Fruit fly (Drosophila melanogaster) whole organism, embryonic: ENCODE measurements around the gene Syx16.

ENCODE experiments used
- Adf1 ChIP-seq: fragments of 200-800 bp; sonication (Bioruptor generic); IDR thresholded peaks from 2 replicates; pipeline ENCODE4 v1.3.6; 2022; ENCODE audit warnings: missing biosample characterization, missing genetic modification characterization
- CG10274 ChIP-seq: fragments of 200-800 bp; sonication (Bioruptor generic); optimal IDR thresholded peaks from 3 replicates; lab custom pipeline; 2017; ENCODE audit warnings: missing biosample characterization, mild to moderate bottlenecking, missing genetic modification characterization
- CG11696 ChIP-seq: fragments of 200-800 bp; sonication (Bioruptor generic); IDR thresholded peaks from 2 replicates; pipeline ENCODE4 v1.3.6; 2022; ENCODE audit warnings: missing biosample characterization, missing genetic modification characterization
- CG12071 ChIP-seq: fragments of 200-800 bp; sonication (Bioruptor generic); optimal IDR thresholded peaks from 3 replicates; lab custom pipeline; 2018; ENCODE audit warnings: missing biosample characterization, mild to moderate bottlenecking, missing genetic modification characterization
- CG1233 ChIP-seq: fragments of 200-800 bp; sonication (Bioruptor generic); optimal IDR thresholded peaks from 4 replicates; lab custom pipeline; 2018; ENCODE audit warnings: missing biosample characterization, mild to moderate bottlenecking, missing genetic modification characterization
- CG15479 ChIP-seq: fragments of 200-800 bp; sonication (Bioruptor generic); optimal IDR thresholded peaks from 3 replicates; lab custom pipeline; 2019; ENCODE audit warnings: missing biosample characterization, mild to moderate bottlenecking, missing genetic modification characterization, moderate library complexity
- CG15601 ChIP-seq: fragments of 200-800 bp; sonication (Bioruptor generic); optimal IDR thresholded peaks from 3 replicates; lab custom pipeline; 2019; ENCODE audit warnings: missing biosample characterization, mild to moderate bottlenecking, missing genetic modification characterization, moderate library complexity
- CG17361 ChIP-seq: fragments of 200-800 bp; sonication (Bioruptor generic); IDR thresholded peaks from 3 replicates; pipeline ENCODE4 v1.3.6; 2022; ENCODE audit warnings: missing biosample characterization, missing genetic modification characterization
- CG2120 ChIP-seq: fragments of 200-800 bp; sonication (Bioruptor generic); optimal IDR thresholded peaks from 3 replicates; lab custom pipeline; 2016; ENCODE audit warnings: missing biosample characterization, missing genetic modification characterization
- CG30403 ChIP-seq: fragments of 200-800 bp; sonication (Bioruptor generic); optimal IDR thresholded peaks from 3 replicates; lab custom pipeline; 2016; ENCODE audit warnings: missing biosample characterization, missing genetic modification characterization
- CG3065 ChIP-seq: fragments of 200-800 bp; sonication (Bioruptor generic); optimal IDR thresholded peaks from 2 replicates; lab custom pipeline; 2016; ENCODE audit warnings: missing biosample characterization, missing genetic modification characterization
- CG31441 ChIP-seq: fragments of 200-800 bp; sonication (Bioruptor generic); IDR thresholded peaks from 2 replicates; pipeline ENCODE4 v1.3.6; 2022; ENCODE audit warnings: missing biosample characterization, missing genetic modification characterization
- CG3847 ChIP-seq: fragments of 200-800 bp; sonication (Bioruptor generic); IDR thresholded peaks from 2 replicates; pipeline ENCODE4 v1.3.6; 2022; ENCODE audit warnings: missing biosample characterization, missing genetic modification characterization
- CG4328 ChIP-seq: fragments of 200-800 bp; sonication (Bioruptor generic); optimal IDR thresholded peaks from 3 replicates; lab custom pipeline; 2017; ENCODE audit warnings: missing biosample characterization, missing genetic modification reagents, missing genetic modification characterization
- CG43689 ChIP-seq: fragments of 200-800 bp; sonication (Bioruptor generic); IDR thresholded peaks from 2 replicates; pipeline ENCODE4 v1.3.6; 2022; ENCODE audit warnings: missing biosample characterization, missing genetic modification characterization
- CG4617 ChIP-seq: fragments of 200-800 bp; sonication (Bioruptor generic); optimal IDR thresholded peaks from 3 replicates; lab custom pipeline; 2016; ENCODE audit warnings: missing biosample characterization, missing genetic modification characterization, borderline replicate concordance
- CG6272 ChIP-seq: fragments of 200-800 bp; sonication (Bioruptor generic); IDR thresholded peaks from 2 replicates; pipeline ENCODE4 v1.3.6; 2022; ENCODE audit warnings: missing biosample characterization, missing genetic modification characterization
- CG7357 ChIP-seq: fragments of 200-800 bp; sonication (Bioruptor generic); IDR thresholded peaks from 3 replicates; pipeline ENCODE4 v1.3.6; 2022; ENCODE audit warnings: missing biosample characterization, missing genetic modification characterization
- CG7745 ChIP-seq: fragments of 200-800 bp; sonication (Bioruptor generic); optimal IDR thresholded peaks from 2 replicates; lab custom pipeline; 2018; ENCODE audit warnings: missing biosample characterization, mild to moderate bottlenecking, missing genetic modification characterization, moderate library complexity
- CG7786 ChIP-seq: fragments of 200-800 bp; sonication (Bioruptor generic); optimal IDR thresholded peaks from 2 replicates; lab custom pipeline; 2016; ENCODE audit warnings: missing biosample characterization, missing genetic modification characterization
- CG8388 ChIP-seq: fragments of 200-800 bp; sonication (Bioruptor generic); optimal IDR thresholded peaks from 2 replicates; lab custom pipeline; 2019; ENCODE audit warnings: missing biosample characterization, mild to moderate bottlenecking, missing genetic modification characterization, moderate library complexity
- D19B ChIP-seq: fragments of 200-800 bp; sonication (Bioruptor generic); optimal IDR thresholded peaks from 2 replicates; lab custom pipeline; 2017; ENCODE audit warnings: missing biosample characterization, mild to moderate bottlenecking, missing genetic modification characterization
- Dip3 ChIP-seq: fragments of 200-800 bp; sonication (Bioruptor generic); optimal IDR thresholded peaks from 3 replicates; lab custom pipeline; 2016; ENCODE audit warnings: missing biosample characterization, missing genetic modification characterization
- Elba2 ChIP-seq: fragments of 200-800 bp; sonication (Bioruptor generic); optimal IDR thresholded peaks from 3 replicates; lab custom pipeline; 2016; ENCODE audit warnings: missing biosample characterization, missing genetic modification characterization
- Fer2 ChIP-seq: fragments of 200-800 bp; sonication (Bioruptor generic); optimal IDR thresholded peaks from 2 replicates; lab custom pipeline; 2018; ENCODE audit warnings: missing biosample characterization, mild to moderate bottlenecking, missing genetic modification characterization, moderate library complexity
- Gsc ChIP-seq: fragments of 200-800 bp; sonication (Bioruptor generic); IDR thresholded peaks from 2 replicates; pipeline ENCODE4 v1.3.6; 2022; ENCODE audit warnings: missing biosample characterization, missing genetic modification characterization
- Gug ChIP-seq: fragments of 200-800 bp; sonication (Bioruptor generic); IDR thresholded peaks from 4 replicates; pipeline ENCODE4 v1.3.6; 2022; ENCODE audit warnings: missing biosample characterization, missing genetic modification characterization
- Hr39 ChIP-seq: fragments of >200 bp; optimal IDR thresholded peaks from 2 replicates; lab custom pipeline; 2017
- MBD-R2 ChIP-seq: fragments of 200-800 bp; sonication (Bioruptor generic); IDR thresholded peaks from 2 replicates; pipeline ENCODE4 v1.3.6; 2022; ENCODE audit warnings: missing biosample characterization, missing genetic modification characterization
- Mrtf ChIP-seq: fragments of 200-800 bp; sonication (Bioruptor generic); IDR thresholded peaks from 3 replicates; pipeline ENCODE4 v1.3.6; 2022; ENCODE audit warnings: missing biosample characterization, missing genetic modification characterization
- NC2α ChIP-seq: fragments of 200-800 bp; sonication (Bioruptor generic); optimal IDR thresholded peaks from 2 replicates; lab custom pipeline; 2016; ENCODE audit warnings: missing biosample characterization, missing genetic modification characterization
- Trl ChIP-seq, 3 experiments: fragments of >200 bp in 2 of 3; fragments of 200-800 bp in 1 of 3; sonication (Bioruptor generic) in 1 of 3; optimal IDR thresholded peaks; 2 replicates in 1 of 3; 3 replicates in 2 of 3; lab custom pipeline; 2016 to 2017; ENCODE audit warnings: missing biosample characterization in 1 of 3, missing genetic modification characterization in 1 of 3
- Xbp1 ChIP-seq: fragments of 200-800 bp; sonication (Bioruptor generic); optimal IDR thresholded peaks from 3 replicates; lab custom pipeline; 2016; ENCODE audit warnings: missing biosample characterization, mild to moderate bottlenecking, missing genetic modification characterization
- al ChIP-seq: fragments of 200-800 bp; sonication (Bioruptor generic); IDR thresholded peaks from 2 replicates; pipeline ENCODE4 v1.3.6; 2022; ENCODE audit warnings: missing biosample characterization, missing genetic modification characterization
- ash1 ChIP-seq: fragments of 200-800 bp; sonication (Bioruptor generic); optimal IDR thresholded peaks from 2 replicates; lab custom pipeline; 2018; ENCODE audit warnings: missing biosample characterization, mild to moderate bottlenecking, missing genetic modification characterization
- bab2 ChIP-seq: fragments of 200-800 bp; sonication (Bioruptor generic); optimal IDR thresholded peaks from 2 replicates; lab custom pipeline; 2016; ENCODE audit warnings: missing biosample characterization, missing genetic modification characterization
- corto ChIP-seq: fragments of 200-800 bp; sonication (Bioruptor generic); optimal IDR thresholded peaks from 2 replicates; lab custom pipeline; 2016; ENCODE audit warnings: missing biosample characterization, mild to moderate bottlenecking, missing genetic modification characterization, moderate library complexity
- esg ChIP-seq: fragments of 200-800 bp; sonication (Bioruptor generic); conservative IDR thresholded peaks from 2 replicates; pipeline ENCODE4 v1.3.6; 2022; ENCODE audit warnings: missing biosample characterization, missing genetic modification characterization
- fu2 ChIP-seq: fragments of 200-800 bp; sonication (Bioruptor generic); optimal IDR thresholded peaks from 2 replicates; lab custom pipeline; 2016; ENCODE audit warnings: missing biosample characterization, missing genetic modification characterization
- lbe ChIP-seq: fragments of 200-800 bp; sonication (Bioruptor generic); optimal IDR thresholded peaks from 2 replicates; lab custom pipeline; 2016; ENCODE audit warnings: missing biosample characterization, mild to moderate bottlenecking, missing genetic modification characterization
- nerfin-2 ChIP-seq: fragments of 200-800 bp; sonication (Bioruptor generic); IDR thresholded peaks from 2 replicates; pipeline ENCODE4 v1.3.6; 2022; ENCODE audit warnings: missing biosample characterization, missing genetic modification characterization; ENCODE audit not compliant: partially characterized antibody
- nmo ChIP-seq: fragments of 200-800 bp; sonication (Bioruptor generic); optimal IDR thresholded peaks from 2 replicates; lab custom pipeline; 2018; ENCODE audit warnings: missing biosample characterization, mild to moderate bottlenecking, missing genetic modification characterization, moderate library complexity
- schlank ChIP-seq: fragments of 200-800 bp; sonication (Bioruptor generic); optimal IDR thresholded peaks from 2 replicates; lab custom pipeline; 2018; ENCODE audit warnings: missing biosample characterization, mild to moderate bottlenecking, missing genetic modification characterization
- seq ChIP-seq: fragments of 200-800 bp; sonication (Bioruptor generic); IDR thresholded peaks from 2 replicates; pipeline ENCODE4 v1.3.6; 2022; ENCODE audit warnings: missing biosample characterization, missing genetic modification characterization
- sna ChIP-seq: fragments of 200-800 bp; sonication (Bioruptor generic); IDR thresholded peaks from 2 replicates; pipeline ENCODE4 v1.3.6; 2022; ENCODE audit warnings: missing biosample characterization, missing genetic modification characterization; ENCODE audit not compliant: partially characterized antibody
- sob ChIP-seq: fragments of 200-800 bp; sonication (Bioruptor generic); IDR thresholded peaks from 2 replicates; pipeline ENCODE4 v1.3.6; 2022; ENCODE audit warnings: missing biosample characterization, missing genetic modification characterization
- ssp ChIP-seq: fragments of 200-800 bp; sonication (Bioruptor generic); IDR thresholded peaks from 2 replicates; pipeline ENCODE4 v1.3.6; 2022; ENCODE audit warnings: missing biosample characterization, missing genetic modification characterization
- stc ChIP-seq: fragments of 200-800 bp; sonication (Bioruptor generic); IDR thresholded peaks from 2 replicates; pipeline ENCODE4 v1.3.6; 2022; ENCODE audit warnings: missing biosample characterization, missing genetic modification characterization
- tap ChIP-seq: fragments of 200-800 bp; optimal IDR thresholded peaks from 3 replicates; lab custom pipeline; 2019; ENCODE audit warnings: missing biosample characterization, mild to moderate bottlenecking, missing genetic modification characterization, moderate library complexity
- tx ChIP-seq: fragments of 200-800 bp; sonication (Bioruptor generic); optimal IDR thresholded peaks from 2 replicates; lab custom pipeline; 2016; ENCODE audit warnings: missing biosample characterization, missing genetic modification characterization
- zen ChIP-seq: fragments of 200-800 bp; sonication (Bioruptor generic); optimal IDR thresholded peaks from 3 replicates; lab custom pipeline; 2018; ENCODE audit warnings: missing biosample characterization, mild to moderate bottlenecking, missing genetic modification characterization, moderate library complexity
- zfh1 ChIP-seq: fragments of 200-800 bp; sonication (Bioruptor generic); IDR thresholded peaks from 3 replicates; pipeline ENCODE4 v1.3.6; 2022; ENCODE audit warnings: missing biosample characterization, missing genetic modification characterization

Syx16 gene

dm6 chrX:20423747-20424165 lies 30.2 kb upstream of the Syx16 start, which contains the start of the genes Pp4-19C and cactin (continued):
- TF ChIP-seq CG30403 (GFP tag; lab: Kevin White, UChicago) (peak; percentile 46), schlank (no peak), al (no peak), sna (GFP tag; lab: Robert Waterston, UW) (peak; percentile 86), esg (GFP tag; lab: Robert Waterston, UW) (no peak), zfh1 (GFP tag; lab: Robert Waterston, UW) (no peak), Mrtf (GFP tag; lab: Robert Waterston, UW) (no peak), CG7357 (GFP tag; lab: Robert Waterston, UW) (peak; percentile 57; the same call in 1 of the 3 replicates), CG7745 (tag; lab: Kevin White, UChicago) (no peak), Adf1 (GFP tag; lab: Robert Waterston, UW) (no peak), CG2120 (peak; percentile 48), CG15601 (tag; lab: Kevin White, UChicago) (no peak), Dip3 (GFP tag; lab: Kevin White, UChicago) (no peak), tap (tag; lab: Kevin White, UChicago) (no peak), CG12071 (no peak), CG17361 (GFP tag; lab: Robert Waterston, UW) (0 out of 3 replicates have a peak, but pooled peaks have one; percentile 30), CG15479 (GFP tag; lab: Kevin White, UChicago) (no peak), Xbp1 (GFP tag; lab: Kevin White, UChicago) (no peak), ssp (GFP tag; lab: Robert Waterston, UW) (peak; percentile 88), nerfin-2 (GFP tag; lab: Robert Waterston, UW) (peak; percentile 86), corto (GFP tag; lab: Kevin White, UChicago) (no peak), CG3065 (GFP tag; lab: Kevin White, UChicago) (no peak), ash1 (GFP tag; lab: Kevin White, UChicago) (no peak), Trl (optimal IDR thresholded peaks at IDR 0.05; lab: Kevin White, UChicago) (no peak), Trl (GFP tag; optimal IDR thresholded peaks at IDR 0.05; lab: Kevin White, UChicago) (no peak), lbe (GFP tag; lab: Kevin White, UChicago) (peak; percentile 6), seq (no peak), Gug (GFP tag; lab: Robert Waterston, UW) (peak; percentile 13; the same call in 1 of the 4 replicates), sob (GFP tag; lab: Robert Waterston, UW) (0 out of 2 replicates have a peak, but pooled peaks have one; percentile 25), CG4328 (GFP tag; lab: Kevin White, UChicago) (no peak), CG4617 (peak; percentile 62), CG10274 (GFP tag; lab: Kevin White, UChicago) (no peak), Elba2 (GFP tag; lab: Kevin White, UChicago) (peak; percentile 30), CG1233 (GFP tag; lab: Kevin White, UChicago) (no peak), tx (GFP tag; lab: Kevin White, UChicago) (no peak), CG31441 (GFP tag; lab: Robert Waterston, UW) (no peak), zen (tag; lab: Kevin White, UChicago) (peak; percentile 53), CG43689 (GFP tag; lab: Robert Waterston, UW) (no peak), Fer2 (tag; lab: Kevin White, UChicago) (no peak), Hr39 (lab: Kevin White, UChicago) (no peak), CG6272 (GFP tag; lab: Robert Waterston, UW) (peak; percentile 11; the same call in 1 of the 2 replicates), CG11696 (GFP tag; lab: Robert Waterston, UW) (no peak), MBD-R2 (peak; percentile 53; the same call in 1 of the 2 replicates), Gsc (GFP tag; lab: Robert Waterston, UW) (no peak), stc (GFP tag; lab: Robert Waterston, UW) (no peak), fu2 (GFP tag; lab: Kevin White, UChicago) (no peak), D19B (GFP tag; lab: Kevin White, UChicago) (no peak), CG8388 (GFP tag; lab: Kevin White, UChicago) (no peak), CG7786 (peak; percentile 29), bab2 (GFP tag; lab: Kevin White, UChicago) (no peak), nmo (GFP tag; lab: Kevin White, UChicago) (peak; percentile 69), CG3847 (GFP tag; lab: Robert Waterston, UW) (peak; percentile 15; the same call in 1 of the 2 replicates), NC2α (GFP tag; lab: Kevin White, UChicago) (no peak)
